Worm (Caenorhabditis elegans) whole organism, young adult: Measurements from ENCODE around the gene Y53C12A.11.

ENCODE experiments used
- B0336.3 ChIP-seq: fragments of 200-800 bp; sonication (Bioruptor generic); IDR thresholded peaks from 2 replicates; pipeline ENCODE4 v1.3.6; 2022; ENCODE audit warnings: missing genetic modification characterization, missing compliant biosample characterization
- F39B2.1 ChIP-seq: fragments of 200-800 bp; sonication (Bioruptor generic); IDR thresholded peaks from 2 replicates; pipeline ENCODE4 v1.3.6; 2022; ENCODE audit warnings: missing genetic modification reagents, missing genetic modification characterization, missing compliant biosample characterization
- T07F8.4 ChIP-seq: sonication (generic microtip); optimal IDR thresholded peaks from 2 replicates; lab custom pipeline; 2016; ENCODE audit warnings: mild to moderate bottlenecking, missing genetic modification characterization, moderate library complexity, missing compliant biosample characterization
- pha-4 ChIP-seq: fragments of 150-350 bp; sonication (generic microtip); optimal IDR thresholded peaks from 2 replicates; lab custom pipeline; 2014; ENCODE audit warnings: missing biosample characterization, missing genetic modification reagents, missing genetic modification characterization
- snpc-3.4 ChIP-seq: sonication (generic microtip); optimal IDR thresholded peaks from 2 replicates; lab custom pipeline; 2017; ENCODE audit warnings: missing genetic modification characterization, mild to moderate bottlenecking, missing compliant biosample characterization, antibody characterized with exemption, moderate library complexity, missing genotype, missing genetic modification reagents
- ztf-22 ChIP-seq: fragments of 200-800 bp; sonication (Bioruptor generic); optimal IDR thresholded peaks from 2 replicates; lab custom pipeline; 2018; ENCODE audit warnings: mild to moderate bottlenecking, missing genetic modification characterization, moderate library complexity, missing compliant biosample characterization

- no peak for TF ChIP-seq F39B2.1 (GFP tag; lab: Robert Waterston, UW)
- TF ChIP-seq B0336.3, result no peak
- no peak for TF ChIP-seq pha-4 (tag; lab: Kevin White, UChicago)
- TF ChIP-seq T07F8.4 (tag; lab: Kevin White, UChicago), result no peak
- TF ChIP-seq ztf-22, result no peak
- no peak for TF ChIP-seq snpc-3.4 (tag; lab: Kevin White, UChicago)
Measured at ce11 chrII:9725056-9725455, 6.6 kb upstream of the Y53C12A.11 start.
